Fruit fly (Drosophila melanogaster): Measurements from ENCODE around the gene elav.

elav gene

DNA sequence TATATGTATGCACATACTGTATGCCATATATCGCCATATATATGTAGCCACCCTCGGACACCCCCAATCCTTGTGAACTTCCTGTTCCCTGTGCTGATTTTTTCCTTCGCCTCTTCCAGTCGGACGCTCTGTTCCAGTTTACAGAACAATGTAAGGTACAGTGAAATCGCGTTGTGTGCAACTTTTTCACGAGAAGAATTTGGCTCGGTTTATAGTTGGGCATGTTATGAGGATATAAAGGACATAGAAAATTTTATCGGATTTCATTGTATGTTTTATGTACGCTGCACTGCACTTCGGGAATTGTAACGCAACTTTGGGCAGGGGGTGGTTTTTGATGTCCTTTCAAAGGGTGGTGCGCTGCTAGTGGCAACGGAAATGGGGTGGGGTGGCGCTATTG, 1.3 kb upstream of the elav start (continued):
- TF ChIP-seq CG4282 (GFP tag; optimal IDR thresholded peaks at IDR 0.05), result no peak
- no peak for TF ChIP-seq CG4854 (GFP tag; optimal IDR thresholded peaks at IDR 0.05)
- TF ChIP-seq HmgD (GFP tag; optimal IDR thresholded peaks at IDR 0.05), result peak; percentile 5
- TF ChIP-seq fd64A (GFP tag; optimal IDR thresholded peaks at IDR 0.05), result no peak
- TF ChIP-seq MTF-1 (GFP tag; optimal IDR thresholded peaks at IDR 0.05; ENCODE audit: borderline replicate concordance), result no peak
- no peak for TF ChIP-seq CG4820 (GFP tag; optimal IDR thresholded peaks at IDR 0.05)
- no peak for TF ChIP-seq peb (GFP tag; IDR thresholded peaks at IDR 0.05)
- no peak for TF ChIP-seq ems (GFP tag; optimal IDR thresholded peaks at IDR 0.05)
- TF ChIP-seq CG4424 (GFP tag; optimal IDR thresholded peaks at IDR 0.05), result no peak
- TF ChIP-seq phol (tag; optimal IDR thresholded peaks at IDR 0.05), result no peak
- TF ChIP-seq lab (GFP tag; optimal IDR thresholded peaks at IDR 0.05), result peak; percentile 52
- TF ChIP-seq CG14860 (GFP tag; IDR thresholded peaks at IDR 0.05; ENCODE audit: partially characterized antibody), result no peak
- no peak for TF ChIP-seq zfh2 (GFP tag; optimal IDR thresholded peaks at IDR 0.05)
- TF ChIP-seq CG15269 (tag; optimal IDR thresholded peaks at IDR 0.05), result peak; percentile 2
- no peak for TF ChIP-seq dati (GFP tag; IDR thresholded peaks at IDR 0.05)
- TF ChIP-seq CG15514 (GFP tag; optimal IDR thresholded peaks at IDR 0.05), result peak; percentile 16
- TF ChIP-seq CG18599 (GFP tag; optimal IDR thresholded peaks at IDR 0.05), result peak; percentile 78
- TF ChIP-seq CG1603 (tag; optimal IDR thresholded peaks at IDR 0.05), result peak; percentile 21
- TF ChIP-seq lilli (GFP tag; optimal IDR thresholded peaks at IDR 0.05), result peak; percentile 26
- no peak for TF ChIP-seq CG6654 (GFP tag; optimal IDR thresholded peaks at IDR 0.05)
- no peak for TF ChIP-seq CG31365 (tag; optimal IDR thresholded peaks at IDR 0.05)
- TF ChIP-seq CG11456 (GFP tag; IDR thresholded peaks at IDR 0.05), result no peak
- TF ChIP-seq Aef1 (GFP tag; IDR thresholded peaks at IDR 0.05), result no peak
- TF ChIP-seq luna (GFP tag; optimal IDR thresholded peaks at IDR 0.05), result no peak
- TF ChIP-seq z (GFP tag; IDR thresholded peaks at IDR 0.05), result no peak
- no peak for TF ChIP-seq CG8765 (GFP tag; IDR thresholded peaks at IDR 0.05)
- TF ChIP-seq CG11560 (tag; IDR thresholded peaks at IDR 0.05), result no peak
- TF ChIP-seq CG17802 (tag; optimal IDR thresholded peaks at IDR 0.05), result no peak
- TF ChIP-seq maf-S (GFP tag; optimal IDR thresholded peaks at IDR 0.05), result no peak
- no peak for TF ChIP-seq CG10462 (GFP tag; optimal IDR thresholded peaks at IDR 0.05)
- peak; percentile 67 for TF ChIP-seq abd-A (tag; optimal IDR thresholded peaks at IDR 0.05)
- no peak for TF ChIP-seq ash1 (GFP tag; optimal IDR thresholded peaks at IDR 0.05)
- no peak for TF ChIP-seq CG1647 (GFP tag; optimal IDR thresholded peaks at IDR 0.05)
- peak; percentile 49 for TF ChIP-seq Hmr (GFP tag; optimal IDR thresholded peaks at IDR 0.05)
- peak; percentile 58 for TF ChIP-seq slbo (GFP tag; IDR thresholded peaks at IDR 0.05)
- peak; percentile 35 for TF ChIP-seq lmd (GFP tag; IDR thresholded peaks at IDR 0.05)
- peak; percentile 82 for TF ChIP-seq row (GFP tag; IDR thresholded peaks at IDR 0.05)
- peak; percentile 79 for TF ChIP-seq Med (GFP tag)
- TF ChIP-seq Ets65A (GFP tag), result no peak
- no peak for TF ChIP-seq hkb (optimal IDR thresholded peaks at IDR 0.05)
- peak; percentile 48; the same call in 1 of the 2 replicates for TF ChIP-seq hkb (GFP tag; IDR thresholded peaks at IDR 0.05)
- TF ChIP-seq vvl (GFP tag; IDR thresholded peaks at IDR 0.05), result peak; percentile 67
- 0 out of 2 replicates have a peak, but pooled peaks have one; percentile 7 for TF ChIP-seq chm (GFP tag; IDR thresholded peaks at IDR 0.05)
- TF ChIP-seq Dll (GFP tag; IDR thresholded peaks at IDR 0.05; ENCODE audit: partially characterized antibody), result no peak
- no peak for TF ChIP-seq CG10147 (GFP tag; optimal IDR thresholded peaks at IDR 0.05)
- no peak for TF ChIP-seq exex (tag; optimal IDR thresholded peaks at IDR 0.05)
- TF ChIP-seq pb (GFP tag; optimal IDR thresholded peaks at IDR 0.05), result no peak
- TF ChIP-seq Drgx (GFP tag; IDR thresholded peaks at IDR 0.05), result 0 out of 2 replicates have a peak, but pooled peaks have one; percentile 18
- no peak for TF ChIP-seq CG10565 (GFP tag; optimal IDR thresholded peaks at IDR 0.05)
- TF ChIP-seq knrl (GFP tag; IDR thresholded peaks at IDR 0.05; ENCODE audit: partially characterized antibody), result no peak
- TF ChIP-seq Doc3 (GFP tag; IDR thresholded peaks at IDR 0.05; ENCODE audit: partially characterized antibody), result no peak
- TF ChIP-seq sd (tag; optimal IDR thresholded peaks at IDR 0.05), result peak; percentile 30

Measured in whole organism, embryonic.